Worm (Caenorhabditis elegans): ENCODE results near the gene F11E6.8.

DNA sequence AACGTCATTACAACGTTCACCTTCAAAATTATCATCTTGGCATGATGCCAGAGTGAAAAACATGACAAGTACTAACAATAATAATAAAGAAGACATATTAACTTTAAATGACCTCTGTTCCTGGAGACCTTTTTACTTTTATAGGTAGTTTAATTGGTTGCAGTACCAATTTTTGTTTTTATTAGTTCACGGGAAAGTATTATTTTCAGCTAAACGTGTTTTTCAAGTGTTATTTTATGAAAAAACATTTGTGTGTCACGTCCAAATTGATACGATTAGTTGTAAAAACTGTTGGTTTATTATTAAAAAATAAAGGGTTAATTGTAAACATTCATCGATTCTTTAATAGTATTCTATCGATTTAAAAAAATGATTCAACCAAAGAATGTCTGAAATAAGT lies 25.4 kb upstream of the F11E6.8 start, which contains the start of gene grl-24:
- TF ChIP-seq cnd-1 (tag; optimal IDR thresholded peaks at IDR 0.05) (no peak), pha-4 (tag; optimal IDR thresholded peaks at IDR 0.05) (no peak), ces-1 (GFP tag; optimal IDR thresholded peaks at IDR 0.05) (no peak), unc-62 (GFP tag; optimal IDR thresholded peaks at IDR 0.05) (no peak), snpc-4 (tag; optimal IDR thresholded peaks at IDR 0.05) (no peak), nhr-76 (tag; optimal IDR thresholded peaks at IDR 0.05) (no peak), ceh-43 (GFP tag; optimal IDR thresholded peaks at IDR 0.05) (no peak), blmp-1 (tag; optimal IDR thresholded peaks at IDR 0.05) (no peak), elt-3 (tag; optimal IDR thresholded peaks at IDR 0.05) (no peak)

Data from whole organism, mixed stage, embryonic.